Worm (Caenorhabditis elegans) whole organism, young adult: ENCODE data around the gene prp-9.

ENCODE experiments used
- B0035.1 ChIP-seq: sonication (generic microtip); optimal IDR thresholded peaks from 2 replicates; lab custom pipeline; 2016; ENCODE audit warnings: missing genetic modification characterization, mild to moderate bottlenecking, missing compliant biosample characterization, missing genotype, missing genetic modification reagents
- B0336.3 ChIP-seq: fragments of 200-800 bp; sonication (Bioruptor generic); IDR thresholded peaks from 2 replicates; pipeline ENCODE4 v1.3.6; 2022; ENCODE audit warnings: missing genetic modification characterization, missing compliant biosample characterization
- C17E4.6 ChIP-seq: fragments of 200-800 bp; sonication (Bioruptor generic); IDR thresholded peaks from 2 replicates; pipeline ENCODE4 v1.3.6; 2022; ENCODE audit warnings: missing genetic modification reagents, missing genetic modification characterization, missing compliant biosample characterization
- F10E7.11 ChIP-seq: sonication (generic microtip); optimal IDR thresholded peaks from 2 replicates; lab custom pipeline; 2017; ENCODE audit warnings: mild to moderate bottlenecking, missing genetic modification characterization, moderate library complexity, missing compliant biosample characterization
- F33H1.4 ChIP-seq: fragments of 200-800 bp; sonication (Bioruptor generic); IDR thresholded peaks from 2 replicates; pipeline ENCODE4 v1.3.6; 2022; ENCODE audit warnings: missing genetic modification reagents, missing genetic modification characterization, missing compliant biosample characterization
- F57A8.1 ChIP-seq: fragments of 200-800 bp; sonication (Bioruptor generic); optimal IDR thresholded peaks from 2 replicates; lab custom pipeline; 2018; ENCODE audit warnings: mild to moderate bottlenecking, missing genetic modification characterization, moderate library complexity, missing compliant biosample characterization
- K11D2.4 ChIP-seq: fragments of 200-800 bp; sonication (Bioruptor generic); IDR thresholded peaks from 2 replicates; pipeline ENCODE4 v1.3.6; 2022; ENCODE audit warnings: missing genetic modification reagents, missing genetic modification characterization, missing compliant biosample characterization
- K12H6.12 ChIP-seq: fragments of 200-800 bp; sonication (Bioruptor generic); optimal IDR thresholded peaks from 2 replicates; lab custom pipeline; 2018; ENCODE audit warnings: mild to moderate bottlenecking, missing genetic modification characterization, missing compliant biosample characterization
- Y53F4B.3 ChIP-seq: fragments of 200-800 bp; sonication (Bioruptor generic); IDR thresholded peaks from 2 replicates; pipeline ENCODE4 v1.3.6; 2022; ENCODE audit warnings: missing genetic modification reagents, missing genetic modification characterization, missing compliant biosample characterization
- Y53G8AR.9 ChIP-seq: fragments of 200-800 bp; sonication (Bioruptor generic); conservative IDR thresholded peaks from 2 replicates; pipeline ENCODE4 v1.3.6; 2022; ENCODE audit warnings: missing genetic modification reagents, missing genetic modification characterization, missing compliant biosample characterization
- akir-1 ChIP-seq: fragments of 200-800 bp; sonication (Bioruptor generic); optimal IDR thresholded peaks from 2 replicates; lab custom pipeline; 2018; ENCODE audit warnings: mild to moderate bottlenecking, missing genetic modification characterization, moderate library complexity, missing compliant biosample characterization
- aptf-2 ChIP-seq: fragments of 200-800 bp; sonication (Bioruptor generic); conservative IDR thresholded peaks from 2 replicates; pipeline ENCODE4 v1.3.6; 2022; ENCODE audit warnings: missing genetic modification reagents, missing genetic modification characterization, missing compliant biosample characterization
- athp-1 ChIP-seq: sonication (generic microtip); optimal IDR thresholded peaks from 2 replicates; lab custom pipeline; 2017; ENCODE audit warnings: mild to moderate bottlenecking, missing genetic modification characterization, missing compliant biosample characterization
- attf-5 ChIP-seq: fragments of 200-800 bp; sonication (Bioruptor generic); optimal IDR thresholded peaks from 2 replicates; lab custom pipeline; 2018; ENCODE audit warnings: mild to moderate bottlenecking, missing genetic modification characterization, missing compliant biosample characterization
- bed-1 ChIP-seq: fragments of 200-800 bp; sonication (Bioruptor generic); IDR thresholded peaks from 2 replicates; pipeline ENCODE4 v1.3.6; 2022; ENCODE audit warnings: missing genetic modification reagents, missing genetic modification characterization, missing compliant biosample characterization
- ccch-3 ChIP-seq: fragments of 200-800 bp; sonication (Bioruptor generic); optimal IDR thresholded peaks from 2 replicates; lab custom pipeline; 2018; ENCODE audit warnings: mild to moderate bottlenecking, missing genetic modification characterization, missing compliant biosample characterization
- ceh-100 ChIP-seq: fragments of 200-800 bp; sonication (Bioruptor generic); IDR thresholded peaks from 2 replicates; pipeline ENCODE4 v1.3.6; 2022; ENCODE audit warnings: missing genetic modification reagents, missing genetic modification characterization, missing compliant biosample characterization
- ceh-27 ChIP-seq: fragments of 200-800 bp; sonication (Bioruptor generic); optimal IDR thresholded peaks from 2 replicates; lab custom pipeline; 2018; ENCODE audit warnings: mild to moderate bottlenecking, missing genetic modification characterization, moderate library complexity, missing compliant biosample characterization
- ceh-40 ChIP-seq: fragments of 200-800 bp; sonication (Bioruptor generic); IDR thresholded peaks from 2 replicates; pipeline ENCODE4 v1.3.6; 2022; ENCODE audit warnings: missing genetic modification characterization, missing compliant biosample characterization
- ceh-58 ChIP-seq: fragments of 200-800 bp; sonication (Bioruptor generic); IDR thresholded peaks from 2 replicates; pipeline ENCODE4 v1.3.6; 2022; ENCODE audit warnings: missing genetic modification characterization, missing compliant biosample characterization
- dpff-1 ChIP-seq: sonication (generic microtip); optimal IDR thresholded peaks from 2 replicates; lab custom pipeline; 2017; ENCODE audit warnings: mild to moderate bottlenecking, missing genetic modification characterization, missing compliant biosample characterization
- dpl-1 ChIP-seq: fragments of 150-350 bp; optimal IDR thresholded peaks from 2 replicates; lab custom pipeline; 2014; ENCODE audit warnings: missing biosample characterization, missing genetic modification reagents, missing genetic modification characterization
- efl-1 ChIP-seq: fragments of 150-350 bp; optimal IDR thresholded peaks from 2 replicates; lab custom pipeline; 2014; ENCODE audit warnings: missing biosample characterization, missing genetic modification reagents, missing genetic modification characterization
- egl-18 ChIP-seq: fragments of 200-800 bp; sonication (Bioruptor generic); IDR thresholded peaks from 2 replicates; pipeline ENCODE4 v1.3.6; 2022; ENCODE audit warnings: missing genetic modification reagents, missing genetic modification characterization, missing compliant biosample characterization
- egrh-3 ChIP-seq: fragments of 200-800 bp; sonication (Bioruptor generic); IDR thresholded peaks from 2 replicates; pipeline ENCODE4 v1.3.6; 2022; ENCODE audit warnings: missing genetic modification reagents, missing genetic modification characterization, missing compliant biosample characterization
- fkh-3 ChIP-seq: sonication (generic microtip); optimal IDR thresholded peaks from 2 replicates; lab custom pipeline; 2016; ENCODE audit warnings: mild to moderate bottlenecking, missing genetic modification characterization, missing compliant biosample characterization
- hsf-1 ChIP-seq: fragments of 200-800 bp; sonication (Bioruptor generic); IDR thresholded peaks from 2 replicates; pipeline ENCODE4 v1.3.6; 2022; ENCODE audit warnings: missing genetic modification reagents, missing genetic modification characterization, missing compliant biosample characterization
- lag-1 ChIP-seq: fragments of 200-800 bp; sonication (Bioruptor generic); IDR thresholded peaks from 2 replicates; pipeline ENCODE4 v1.3.6; 2022; ENCODE audit warnings: missing genetic modification reagents, missing genetic modification characterization, missing compliant biosample characterization
- lin-26 ChIP-seq: fragments of 200-800 bp; sonication (Bioruptor generic); IDR thresholded peaks from 2 replicates; pipeline ENCODE4 v1.3.6; 2022; ENCODE audit warnings: missing genetic modification reagents, missing genetic modification characterization, missing compliant biosample characterization
- lin-35 ChIP-seq, 3 experiments: fragments of 150-350 bp in 2 of 3; sonication (generic microtip) in 1 of 3; optimal IDR thresholded peaks; 2 replicates each; lab custom pipeline; 2014 to 2018; ENCODE audit warnings: missing biosample characterization in 3 of 3, missing genetic modification characterization in 3 of 3, missing genetic modification reagents in 3 of 3
- lir-1 ChIP-seq: fragments of 200-800 bp; sonication (Bioruptor generic); conservative IDR thresholded peaks from 2 replicates; pipeline ENCODE4 v1.3.6; 2022; ENCODE audit warnings: missing genetic modification reagents, missing genetic modification characterization, missing compliant biosample characterization
- mes-4 ChIP-seq: sonication (generic microtip); optimal IDR thresholded peaks from 2 replicates; lab custom pipeline; 2016; ENCODE audit warnings: missing genotype, missing genetic modification characterization, missing compliant biosample characterization
- nfya-1 ChIP-seq: sonication (generic microtip); optimal IDR thresholded peaks from 2 replicates; lab custom pipeline; 2017; ENCODE audit warnings: antibody characterized with exemption, missing compliant biosample characterization, missing genetic modification characterization, borderline replicate concordance; ENCODE audit not compliant: insufficient read depth
- nfya-2 ChIP-seq: fragments of 200-800 bp; sonication (Bioruptor generic); IDR thresholded peaks from 2 replicates; pipeline ENCODE4 v1.3.6; 2022; ENCODE audit warnings: missing genetic modification reagents, missing genetic modification characterization, missing compliant biosample characterization
- nhr-120 ChIP-seq: fragments of 200-800 bp; sonication (Bioruptor generic); IDR thresholded peaks from 2 replicates; pipeline ENCODE4 v1.3.6; 2022; ENCODE audit warnings: missing genetic modification characterization, missing compliant biosample characterization
- rec-8 ChIP-seq, 2 experiments: sonication (generic microtip); optimal IDR thresholded peaks; 2 replicates each; lab custom pipeline; 2016; ENCODE audit warnings: mild to moderate bottlenecking in 2 of 2, missing genetic modification characterization in 2 of 2, missing genetic modification reagents in 2 of 2, missing genotype in 2 of 2, missing biosample characterization in 1 of 2, missing compliant biosample characterization in 1 of 2, moderate library complexity in 1 of 2
- snpc-1.1 ChIP-seq: sonication (generic microtip); optimal IDR thresholded peaks from 2 replicates; lab custom pipeline; 2017; ENCODE audit warnings: missing genetic modification characterization, mild to moderate bottlenecking, missing compliant biosample characterization, antibody characterized with exemption, moderate library complexity, missing genotype, missing genetic modification reagents; ENCODE audit not compliant: insufficient read depth
- tbp1 ChIP-seq: fragments of 200-800 bp; sonication (Bioruptor generic); optimal IDR thresholded peaks from 2 replicates; lab custom pipeline; 2018; ENCODE audit warnings: mild to moderate bottlenecking, missing genetic modification characterization, missing compliant biosample characterization
- unc-62 ChIP-seq: fragments of 150-350 bp; optimal IDR thresholded peaks from 2 replicates; lab custom pipeline; 2014; ENCODE audit warnings: missing biosample characterization, missing genetic modification reagents, missing genetic modification characterization
- zfh-2 ChIP-seq: fragments of 200-800 bp; sonication (Bioruptor generic); conservative IDR thresholded peaks from 2 replicates; pipeline ENCODE4 v1.3.6; 2022; ENCODE audit warnings: missing genetic modification reagents, missing genetic modification characterization, missing compliant biosample characterization
- ztf-3 ChIP-seq: fragments of 200-800 bp; sonication (Bioruptor generic); optimal IDR thresholded peaks from 2 replicates; lab custom pipeline; 2018; ENCODE audit warnings: mild to moderate bottlenecking, missing genetic modification characterization, missing compliant biosample characterization

Gene prp-9

ce11 chrII:8566039-8566438 is 40.8 kb upstream of the prp-9 start, which contains the start of gene stc-1 (continued):
- TF ChIP-seq ceh-40 (GFP tag; lab: Robert Waterston, UW) = no peak
- no peak for TF ChIP-seq F10E7.11 (tag; lab: Kevin White, UChicago)
- no peak for TF ChIP-seq hsf-1
- no peak for TF ChIP-seq ceh-58
- no peak for TF ChIP-seq bed-1 (GFP tag; lab: Robert Waterston, UW)
- no peak for TF ChIP-seq zfh-2 (GFP tag; lab: Robert Waterston, UW)
- no peak for TF ChIP-seq egrh-3 (GFP tag; lab: Robert Waterston, UW)
- TF ChIP-seq egl-18 (GFP tag; lab: Robert Waterston, UW) = no peak
- TF ChIP-seq lin-26 = no peak
- TF ChIP-seq ceh-27 (GFP tag; lab: Kevin White, UChicago) = no peak
- no peak for TF ChIP-seq fkh-3 (tag; lab: Kevin White, UChicago)
- TF ChIP-seq C17E4.6 (GFP tag; lab: Robert Waterston, UW) = no peak
- no peak for TF ChIP-seq nfya-2
- no peak for TF ChIP-seq F33H1.4 (GFP tag; lab: Robert Waterston, UW)
- TF ChIP-seq rec-8 (tag; optimal IDR thresholded peaks at IDR 0.05; lab: Kevin White, UChicago) = no peak
- no peak for TF ChIP-seq nhr-120 (GFP tag; lab: Robert Waterston, UW)
- no peak for TF ChIP-seq athp-1
- no peak for TF ChIP-seq lir-1 (GFP tag; lab: Robert Waterston, UW)
- peak; percentile 28 for TF ChIP-seq attf-5 (GFP tag; lab: Kevin White, UChicago)
- TF ChIP-seq lin-35 (GFP tag; optimal IDR thresholded peaks at IDR 0.05; lab: Kevin White, UChicago) = peak in 1 of 3 experiments; percentile 2
- no peak for TF ChIP-seq akir-1
- TF ChIP-seq ceh-100 (GFP tag; lab: Robert Waterston, UW) = no peak
- no peak for TF ChIP-seq ccch-3
- no peak for TF ChIP-seq Y53F4B.3 (GFP tag; lab: Robert Waterston, UW)
- no peak for TF ChIP-seq lag-1 (GFP tag; lab: Robert Waterston, UW)
- no peak for TF ChIP-seq tbp1 (GFP tag; lab: Kevin White, UChicago)
- TF ChIP-seq dpl-1 (GFP tag; lab: Kevin White, UChicago) = no peak
- TF ChIP-seq unc-62 (GFP tag; lab: Kevin White, UChicago) = no peak

- TF ChIP-seq Y53G8AR.9 = no peak
- TF ChIP-seq ceh-40 (GFP tag; lab: Robert Waterston, UW) = no peak
- no peak for TF ChIP-seq aptf-2
- TF ChIP-seq nfya-1 (tag; lab: Kevin White, UChicago) = no peak
- TF ChIP-seq hsf-1 = no peak
- TF ChIP-seq ztf-3 (GFP tag; lab: Kevin White, UChicago) = no peak
- no peak for TF ChIP-seq F57A8.1 (GFP tag; lab: Kevin White, UChicago)
- TF ChIP-seq snpc-1.1 = no peak
- TF ChIP-seq K11D2.4 (GFP tag; lab: Robert Waterston, UW) = no peak
- no peak for TF ChIP-seq athp-1
- no peak for TF ChIP-seq B0035.1
- no peak for TF ChIP-seq tbp1 (GFP tag; lab: Kevin White, UChicago)
- no peak for TF ChIP-seq akir-1
- TF ChIP-seq zfh-2 (GFP tag; lab: Robert Waterston, UW) = no peak
- TF ChIP-seq dpl-1 (GFP tag; lab: Kevin White, UChicago) = no peak
- no peak for TF ChIP-seq efl-1 (GFP tag; lab: Kevin White, UChicago)
- TF ChIP-seq mes-4 (tag; lab: Kevin White, UChicago) = no peak
- TF ChIP-seq B0336.3 (GFP tag; lab: Robert Waterston, UW) = no peak
- TF ChIP-seq dpff-1 (tag; lab: Kevin White, UChicago) = no peak
- TF ChIP-seq K12H6.12 (tag; lab: Kevin White, UChicago) = no peak
Observed at ce11 chrII:8562002-8562401, 36.8 kb upstream of the prp-9 start, which contains the start of gene F54C9.14. Gene F54C9.14, plus strand, starts transcription at chrII:8562302.
